Worm (Caenorhabditis elegans): ENCODE data around the gene F13C5.5.

DNA sequence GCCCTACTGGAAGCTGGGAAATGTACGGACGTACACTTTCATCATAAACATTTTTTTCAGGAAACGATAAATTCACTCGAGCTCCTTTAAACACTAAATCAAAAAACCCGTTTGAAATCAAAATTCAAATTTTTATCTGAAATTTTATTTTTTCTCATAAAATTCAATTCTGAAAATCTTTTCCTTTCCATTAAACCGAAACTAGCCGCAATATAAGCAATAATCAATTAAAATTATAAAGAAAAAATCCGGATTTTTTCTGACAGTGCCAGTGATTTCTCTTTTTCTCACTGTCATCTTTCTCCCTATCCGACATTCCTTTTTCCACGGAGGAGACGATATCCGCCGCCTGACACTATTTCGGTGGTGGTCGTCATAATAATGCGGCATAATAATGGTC, 47.6 kb upstream of the F13C5.5 start, which contains the start of gene lpr-7:
- TF ChIP-seq blmp-1 (tag; optimal IDR thresholded peaks at IDR 0.05): no peak
- TF ChIP-seq mep-1 (tag; optimal IDR thresholded peaks at IDR 0.05): no peak

Measured in whole organism, mixed stage, embryonic.